Worm (Caenorhabditis elegans): Measurements from ENCODE around the gene srw-118.

ce11 chrV:2938497-2938896, 41.4 kb downstream of the srw-118 start, which contains the start of gene srw-141:
- TF ChIP-seq hlh-4 (tag; optimal IDR thresholded peaks at IDR 0.05) (no peak), snpc-4 (tag; optimal IDR thresholded peaks at IDR 0.05) (no peak), nhr-237 (tag; optimal IDR thresholded peaks at IDR 0.05) (no peak)

Data from whole organism, L1 larva.